Worm (Caenorhabditis elegans) whole organism, early embryonic: ENCODE results near the gene srbc-10.

ENCODE experiments used
- B0310.2 ChIP-seq: sonication (generic microtip); optimal IDR thresholded peaks from 2 replicates; lab custom pipeline; 2016; ENCODE audit warnings: mild to moderate bottlenecking, missing genetic modification characterization, missing compliant biosample characterization
- F13C5.2 ChIP-seq: sonication (generic microtip); optimal IDR thresholded peaks from 2 replicates; lab custom pipeline; 2017; ENCODE audit warnings: mild to moderate bottlenecking, missing genetic modification characterization, inconsistent platforms, missing compliant biosample characterization
- aly-1 ChIP-seq: sonication (generic microtip); optimal IDR thresholded peaks from 2 replicates; lab custom pipeline; 2016; ENCODE audit warnings: missing genetic modification characterization, missing compliant biosample characterization
- ama-1 ChIP-seq: fragments of 150-350 bp; optimal IDR thresholded peaks from 2 replicates; lab custom pipeline; 2014
- ceh-13 ChIP-seq: fragments of 200-800 bp; sonication (Bioruptor generic); optimal IDR thresholded peaks from 2 replicates; lab custom pipeline; 2018; ENCODE audit warnings: mild to moderate bottlenecking, missing genetic modification characterization, missing compliant biosample characterization
- ceh-36 ChIP-seq: sonication (generic microtip); optimal IDR thresholded peaks from 2 replicates; lab custom pipeline; 2016; ENCODE audit warnings: missing genetic modification characterization, inconsistent platforms, missing compliant biosample characterization
- ets-7 ChIP-seq: sonication (generic microtip); optimal IDR thresholded peaks from 2 replicates; lab custom pipeline; 2016; ENCODE audit warnings: missing genotype, missing genetic modification characterization, missing compliant biosample characterization
- flt-1 ChIP-seq: fragments of 200-800 bp; sonication (Bioruptor generic); IDR thresholded peaks from 2 replicates; pipeline ENCODE4 v1.3.6; 2022; ENCODE audit warnings: missing genetic modification characterization, missing compliant biosample characterization
- hmbx-1 ChIP-seq: sonication (generic microtip); optimal IDR thresholded peaks from 2 replicates; lab custom pipeline; 2016; ENCODE audit warnings: mild to moderate bottlenecking, missing genetic modification characterization, missing compliant biosample characterization
- hmg-4 ChIP-seq: fragments of 200-800 bp; sonication (Bioruptor generic); optimal IDR thresholded peaks from 2 replicates; lab custom pipeline; 2018; ENCODE audit warnings: mild to moderate bottlenecking, missing genetic modification characterization, missing compliant biosample characterization
- hnd-1 ChIP-seq: sonication (generic microtip); optimal IDR thresholded peaks from 2 replicates; lab custom pipeline; 2016; ENCODE audit warnings: missing genetic modification characterization, missing compliant biosample characterization
- pes-1 ChIP-seq: fragments of 200-800 bp; sonication (Bioruptor generic); IDR thresholded peaks from 2 replicates; pipeline ENCODE4 v1.3.6; 2022; ENCODE audit warnings: missing genetic modification reagents, missing genetic modification characterization, missing compliant biosample characterization
- scrt-1 ChIP-seq: fragments of 200-800 bp; sonication (Bioruptor generic); IDR thresholded peaks from 2 replicates; pipeline ENCODE4 v1.3.6; 2022; ENCODE audit warnings: missing genetic modification characterization, missing compliant biosample characterization
- sea-1 ChIP-seq: fragments of 200-800 bp; sonication (Bioruptor generic); conservative IDR thresholded peaks from 2 replicates; pipeline ENCODE4 v1.3.6; 2022; ENCODE audit warnings: missing genetic modification characterization, missing compliant biosample characterization
- tbx-11 ChIP-seq: fragments of 200-800 bp; sonication (Bioruptor generic); IDR thresholded peaks from 2 replicates; pipeline ENCODE4 v1.3.6; 2022; ENCODE audit warnings: missing genetic modification characterization, missing compliant biosample characterization
- tbx-37 ChIP-seq: fragments of 200-800 bp; sonication (Bioruptor generic); conservative IDR thresholded peaks from 2 replicates; pipeline ENCODE4 v1.3.6; 2022; ENCODE audit warnings: missing genetic modification reagents, missing genetic modification characterization, missing compliant biosample characterization
- tra-4 ChIP-seq: sonication (generic microtip); optimal IDR thresholded peaks from 2 replicates; lab custom pipeline; 2017; ENCODE audit warnings: missing genetic modification characterization, missing compliant biosample characterization

srbc-10 gene

ce11 chrV:7492924-7493323 lies at the start of gene srbc-10:
srbc-10 (minus strand) TSS chrV:7493024.
- TF ChIP-seq tra-4 (tag; lab: Kevin White, UChicago) (no peak), ama-1 (lab: Kevin White, UChicago) (no peak), B0310.2 (tag; lab: Kevin White, UChicago) (no peak), aly-1 (no peak), hnd-1 (no peak)

ce11 chrV:7539015-7539414 lies 46.2 kb upstream of the srbc-10 start, which contains the start of gene srh-268:
srh-268 (plus strand) TSS chrV:7539315.
- TF ChIP-seq ama-1 (lab: Kevin White, UChicago) (no peak), F13C5.2 (tag; lab: Kevin White, UChicago) (no peak), B0310.2 (tag; lab: Kevin White, UChicago) (no peak), scrt-1 (GFP tag; lab: Robert Waterston, UW) (no peak), tra-4 (tag; lab: Kevin White, UChicago) (no peak), hmbx-1 (no peak), hmg-4 (GFP tag; lab: Kevin White, UChicago) (no peak), tbx-37 (GFP tag; lab: Robert Waterston, UW) (no peak), aly-1 (no peak), pes-1 (no peak), sea-1 (no peak), ets-7 (tag; lab: Kevin White, UChicago) (no peak), ceh-36 (tag; lab: Kevin White, UChicago) (no peak)

ce11 chrV:7538018-7538417 lies 45.2 kb upstream of the srbc-10 start, which contains the start of gene C54F6.12:
C54F6.12 (minus strand) TSS chrV:7538118.
- TF ChIP-seq flt-1 (GFP tag; lab: Robert Waterston, UW) (no peak), pes-1 (no peak), tra-4 (tag; lab: Kevin White, UChicago) (no peak), ceh-36 (tag; lab: Kevin White, UChicago) (no peak), scrt-1 (GFP tag; lab: Robert Waterston, UW) (no peak), tbx-37 (GFP tag; lab: Robert Waterston, UW) (no peak), hnd-1 (no peak), B0310.2 (tag; lab: Kevin White, UChicago) (no peak), ceh-13 (GFP tag; lab: Kevin White, UChicago) (no peak), sea-1 (no peak), hmg-4 (GFP tag; lab: Kevin White, UChicago) (no peak)

- TF ChIP-seq ceh-36 (tag; lab: Kevin White, UChicago) (no peak), scrt-1 (GFP tag; lab: Robert Waterston, UW) (no peak), ets-7 (tag; lab: Kevin White, UChicago) (no peak), aly-1 (no peak)
These were observed 40.1 kb upstream of the srbc-10 start, which contains the start of gene C54F6.3 for ce11 chrV:7532947-7533346. C54F6.3 (plus strand) TSS chrV:7533247.

ce11 chrV:7529840-7530239 lies 37.0 kb upstream of the srbc-10 start, which contains the start of gene swt-2:
swt-2 (plus strand) TSS chrV:7530140.
- TF ChIP-seq aly-1 (no peak), flt-1 (GFP tag; lab: Robert Waterston, UW) (no peak), scrt-1 (GFP tag; lab: Robert Waterston, UW) (no peak), sea-1 (no peak), ama-1 (lab: Kevin White, UChicago) (no peak), tbx-37 (GFP tag; lab: Robert Waterston, UW) (no peak), hmbx-1 (no peak), B0310.2 (tag; lab: Kevin White, UChicago) (no peak), pes-1 (no peak), ceh-13 (GFP tag; lab: Kevin White, UChicago) (no peak), tbx-11 (no peak), ceh-36 (tag; lab: Kevin White, UChicago) (no peak), tra-4 (tag; lab: Kevin White, UChicago) (no peak), hnd-1 (no peak), hmg-4 (GFP tag; lab: Kevin White, UChicago) (no peak), F13C5.2 (tag; lab: Kevin White, UChicago) (no peak), ets-7 (tag; lab: Kevin White, UChicago) (no peak)

ce11 chrV:7528816-7529215 lies 36.0 kb upstream of the srbc-10 start, which contains the start of gene C54F6.5:
C54F6.5 (plus strand) TSS chrV:7529116.
- TF ChIP-seq hnd-1, result no peak
- TF ChIP-seq ama-1 (lab: Kevin White, UChicago), result no peak
- TF ChIP-seq B0310.2 (tag; lab: Kevin White, UChicago), result no peak
- TF ChIP-seq tbx-37 (GFP tag; lab: Robert Waterston, UW), result no peak
- TF ChIP-seq scrt-1 (GFP tag; lab: Robert Waterston, UW), result no peak
- no peak for TF ChIP-seq hmg-4 (GFP tag; lab: Kevin White, UChicago)
- TF ChIP-seq aly-1, result no peak
- TF ChIP-seq ets-7 (tag; lab: Kevin White, UChicago), result no peak
- no peak for TF ChIP-seq tra-4 (tag; lab: Kevin White, UChicago)
- no peak for TF ChIP-seq flt-1 (GFP tag; lab: Robert Waterston, UW)

ce11 chrV:7527153-7527552 lies 34.3 kb upstream of the srbc-10 start, which contains the start of gene C54F6.17:
C54F6.17 (plus strand) TSS chrV:7527453.
- no peak for TF ChIP-seq flt-1 (GFP tag; lab: Robert Waterston, UW)
- TF ChIP-seq hmbx-1, result no peak
- no peak for TF ChIP-seq tbx-11
- no peak for TF ChIP-seq ceh-13 (GFP tag; lab: Kevin White, UChicago)
- no peak for TF ChIP-seq tra-4 (tag; lab: Kevin White, UChicago)
- no peak for TF ChIP-seq ceh-36 (tag; lab: Kevin White, UChicago)
- TF ChIP-seq scrt-1 (GFP tag; lab: Robert Waterston, UW), result no peak
- TF ChIP-seq sea-1, result no peak
- TF ChIP-seq hnd-1, result no peak
- TF ChIP-seq hmg-4 (GFP tag; lab: Kevin White, UChicago), result no peak
- no peak for TF ChIP-seq B0310.2 (tag; lab: Kevin White, UChicago)
- no peak for TF ChIP-seq tbx-37 (GFP tag; lab: Robert Waterston, UW)
- TF ChIP-seq pes-1, result no peak
- TF ChIP-seq ets-7 (tag; lab: Kevin White, UChicago), result no peak
- no peak for TF ChIP-seq aly-1
- no peak for TF ChIP-seq F13C5.2 (tag; lab: Kevin White, UChicago)
- TF ChIP-seq ama-1 (lab: Kevin White, UChicago), result no peak
